Worm (Caenorhabditis elegans): ENCODE data around the gene col-88.

The col-88 gene

ce11 chrIII:89155-89554 lies 48.3 kb downstream of the col-88 start:
- TF ChIP-seq saeg-2 (GFP tag; IDR thresholded peaks at IDR 0.05) = 0 out of 2 replicates have a peak, but pooled peaks have one; percentile 52
- TF ChIP-seq hif-1 (tag; optimal IDR thresholded peaks at IDR 0.05) = no peak
- peak; percentile 12 for TF ChIP-seq rbr-2 (tag; optimal IDR thresholded peaks at IDR 0.05)
- peak; percentile 11 for TF ChIP-seq zip-2 (tag; optimal IDR thresholded peaks at IDR 0.05)
- TF ChIP-seq ZK546.5 (tag; optimal IDR thresholded peaks at IDR 0.05) = no peak
- TF ChIP-seq ceh-44 (GFP tag; IDR thresholded peaks at IDR 0.05) = peak; percentile 3; the same call in 1 of the 2 replicates
- no peak for TF ChIP-seq nhr-28 (tag; optimal IDR thresholded peaks at IDR 0.05)
- TF ChIP-seq R02D3.7 (tag; optimal IDR thresholded peaks at IDR 0.05) = no peak
- peak; percentile 83 for TF ChIP-seq T20F7.1 (GFP tag; optimal IDR thresholded peaks at IDR 0.05)
- peak; percentile 61; the same call in 1 of the 2 replicates for TF ChIP-seq vab-7 (GFP tag; IDR thresholded peaks at IDR 0.05)
- TF ChIP-seq madf-5 (GFP tag; IDR thresholded peaks at IDR 0.05) = peak in 1 of 2 experiments; percentile 79; a peak in 2 of 4 replicates
- TF ChIP-seq hlh-30 (tag; optimal IDR thresholded peaks at IDR 0.05; ENCODE audit: insufficient read depth) = peak; percentile 60
- TF ChIP-seq nhr-42 (GFP tag; IDR thresholded peaks at IDR 0.05) = 0 out of 2 replicates have a peak, but pooled peaks have one; percentile 47
- TF ChIP-seq mdl-1 (tag; optimal IDR thresholded peaks at IDR 0.05) = no peak
- TF ChIP-seq tag-97 (GFP tag; IDR thresholded peaks at IDR 0.05) = no peak
- 0 out of 2 replicates have a peak, but pooled peaks have one; percentile 60 for TF ChIP-seq madf-9 (GFP tag; conservative IDR thresholded peaks at IDR 0.05)
- peak; percentile 78; the same call in 1 of the 2 replicates for TF ChIP-seq Y105C5A.15 (GFP tag; IDR thresholded peaks at IDR 0.05)
- no peak for TF ChIP-seq nhr-41 (GFP tag; IDR thresholded peaks at IDR 0.05)
- TF ChIP-seq aly-2 (tag; optimal IDR thresholded peaks at IDR 0.05) = no peak
- TF ChIP-seq ama-1 (optimal IDR thresholded peaks at IDR 0.05) = peak; percentile 89
- TF ChIP-seq F49E8.2 (tag; optimal IDR thresholded peaks at IDR 0.05; ENCODE audit: borderline replicate concordance) = peak; percentile 88
- TF ChIP-seq Y48G9A.11 (GFP tag; IDR thresholded peaks at IDR 0.05) = peak; percentile 93
- peak; percentile 62; the same call in 1 of the 2 replicates for TF ChIP-seq D1046.2 (GFP tag; IDR thresholded peaks at IDR 0.05)
- TF ChIP-seq zip-11 (GFP tag; IDR thresholded peaks at IDR 0.05) = no peak
- TF ChIP-seq daf-19 (GFP tag; conservative IDR thresholded peaks at IDR 0.05) = 0 out of 2 replicates have a peak, but pooled peaks have one; percentile 65
- TF ChIP-seq dmd-6 (GFP tag; IDR thresholded peaks at IDR 0.05) = peak; percentile 40
- peak; percentile 82; the same call in 1 of the 2 replicates for TF ChIP-seq F44E2.7 (GFP tag; IDR thresholded peaks at IDR 0.05)
- peak; percentile 62 for TF ChIP-seq hmg-1.1 (GFP tag; IDR thresholded peaks at IDR 0.05)
- no peak for TF ChIP-seq zfp-2 (tag; optimal IDR thresholded peaks at IDR 0.05)
- peak; percentile 26 for TF ChIP-seq spr-1 (tag; optimal IDR thresholded peaks at IDR 0.05)
- TF ChIP-seq mdt-29 (GFP tag; IDR thresholded peaks at IDR 0.05) = no peak
- TF ChIP-seq pqm-1 (tag; optimal IDR thresholded peaks at IDR 0.05) = no peak
- TF ChIP-seq nhr-25 (tag; optimal IDR thresholded peaks at IDR 0.05; ENCODE audit: borderline replicate concordance, insufficient read depth) = no peak
- TF ChIP-seq ces-1 (GFP tag; optimal IDR thresholded peaks at IDR 0.05) = no peak
- peak in 1 of 2 experiments; percentile 68 for TF ChIP-seq lsy-2 (tag; optimal IDR thresholded peaks at IDR 0.05)
- TF ChIP-seq ceh-82 (tag; optimal IDR thresholded peaks at IDR 0.05) = no peak
- TF ChIP-seq lin-1 (GFP tag; IDR thresholded peaks at IDR 0.05) = peak; percentile 47; the same call in 1 of the 2 replicates
- TF ChIP-seq ztf-7 (tag; optimal IDR thresholded peaks at IDR 0.05) = peak; percentile 26
- TF ChIP-seq nhr-237 (tag; optimal IDR thresholded peaks at IDR 0.05) = no peak
- TF ChIP-seq mxl-2 (GFP tag; conservative IDR thresholded peaks at IDR 0.05) = no peak
- peak; percentile 44; the same call in 1 of the 2 replicates for TF ChIP-seq ctbp-1 (GFP tag; IDR thresholded peaks at IDR 0.05)
- TF ChIP-seq zfp-3 (GFP tag; conservative IDR thresholded peaks at IDR 0.05) = peak; percentile 51; the same call in 1 of the 2 replicates
- peak; percentile 52 for TF ChIP-seq spr-3 (GFP tag; optimal IDR thresholded peaks at IDR 0.05)
- TF ChIP-seq dmd-8 (GFP tag; IDR thresholded peaks at IDR 0.05) = peak; percentile 80
- TF ChIP-seq F10B5.3 (tag; optimal IDR thresholded peaks at IDR 0.05) = no peak
- peak; percentile 79 for TF ChIP-seq lin-38 (GFP tag; IDR thresholded peaks at IDR 0.05)
- TF ChIP-seq set-16 (GFP tag; IDR thresholded peaks at IDR 0.05) = no peak
- peak; percentile 49 for TF ChIP-seq hlh-11 (tag; optimal IDR thresholded peaks at IDR 0.05)
- TF ChIP-seq fkh-10 (GFP tag; optimal IDR thresholded peaks at IDR 0.05) = no peak
- no peak for TF ChIP-seq daf-8 (GFP tag; IDR thresholded peaks at IDR 0.05)

Data from whole organism, L4 larva.